Fruit fly (Drosophila melanogaster): Measurements from ENCODE around the gene dpr19.

dm6 chr2L:10331066-10331847 lies 44.7 kb upstream of the dpr19 start, which contains the start of the genes Schip1 and Cox10:
- TF ChIP-seq so (GFP tag; IDR thresholded peaks at IDR 0.05), result no peak
- no peak for TF ChIP-seq tup (GFP tag; optimal IDR thresholded peaks at IDR 0.05)
- peak in 1 of 3 experiments; percentile 22 for TF ChIP-seq lola (GFP tag; optimal IDR thresholded peaks at IDR 0.05)
- no peak for TF ChIP-seq CG10274 (GFP tag; optimal IDR thresholded peaks at IDR 0.05)
- no peak for TF ChIP-seq CG9215 (GFP tag; IDR thresholded peaks at IDR 0.05)
- TF ChIP-seq Myb (GFP tag; optimal IDR thresholded peaks at IDR 0.05), result no peak
- TF ChIP-seq CG7372 (GFP tag; IDR thresholded peaks at IDR 0.05), result no peak
- no peak for TF ChIP-seq Fer1 (GFP tag; optimal IDR thresholded peaks at IDR 0.05)
- peak; percentile 68 for TF ChIP-seq MESR4 (GFP tag; optimal IDR thresholded peaks at IDR 0.05)
- TF ChIP-seq CG4730 (GFP tag; IDR thresholded peaks at IDR 0.05), result no peak
- no peak for TF ChIP-seq CkIIα-i1 (GFP tag; IDR thresholded peaks at IDR 0.05)
- TF ChIP-seq sqz (GFP tag; optimal IDR thresholded peaks at IDR 0.05), result no peak
